Worm (Caenorhabditis elegans) whole organism, mixed stage, embryonic: ENCODE measurements around the gene bath-5.
"Not testable (repeated sequence)": the region's sequence is repeated elsewhere in the genome, so short reads cannot be mapped to it uniquely, and the experiment has no call there.

Experiments
- M03D4.4 ChIP-seq: sonication (generic microtip); optimal IDR thresholded peaks from 2 replicates; lab custom pipeline; 2017; ENCODE audit warnings: mild to moderate bottlenecking, missing genetic modification characterization, missing compliant biosample characterization
- bed-3 ChIP-seq: fragments of 200-800 bp; sonication (Bioruptor generic); optimal IDR thresholded peaks from 3 replicates; lab custom pipeline; 2018; ENCODE audit warnings: mild to moderate bottlenecking, missing genetic modification characterization, moderate library complexity, missing compliant biosample characterization
- blmp-1 ChIP-seq: fragments of 150-350 bp; optimal IDR thresholded peaks from 2 replicates; lab custom pipeline; 2014; ENCODE audit warnings: missing biosample characterization, missing genetic modification characterization
- ceh-39 ChIP-seq: fragments of 150-350 bp; optimal IDR thresholded peaks from 2 replicates; lab custom pipeline; 2014; ENCODE audit warnings: missing biosample characterization, missing genetic modification characterization
- ceh-83 ChIP-seq: fragments of 200-800 bp; sonication (Bioruptor generic); optimal IDR thresholded peaks from 2 replicates; lab custom pipeline; 2018; ENCODE audit warnings: mild to moderate bottlenecking, missing genetic modification characterization, missing compliant biosample characterization
- ces-1 ChIP-seq: fragments of 150-350 bp; optimal IDR thresholded peaks from 2 replicates; lab custom pipeline; 2014; ENCODE audit warnings: missing biosample characterization, missing genetic modification reagents, missing genetic modification characterization
- drap-1 ChIP-seq: fragments of 200-800 bp; sonication (Bioruptor generic); optimal IDR thresholded peaks from 3 replicates; lab custom pipeline; 2018; ENCODE audit warnings: mild to moderate bottlenecking, missing genetic modification characterization, missing compliant biosample characterization
- elt-1 ChIP-seq: sonication (generic microtip); optimal IDR thresholded peaks from 2 replicates; lab custom pipeline; 2017; ENCODE audit warnings: missing genetic modification characterization, mild to moderate bottlenecking, missing compliant biosample characterization, antibody characterized with exemption, moderate library complexity, borderline replicate concordance; ENCODE audit not compliant: insufficient read depth
- elt-3 ChIP-seq: fragments of 150-350 bp; optimal IDR thresholded peaks from 2 replicates; lab custom pipeline; 2014; ENCODE audit warnings: missing biosample characterization, missing genetic modification characterization
- flh-1 ChIP-seq: fragments of 200-800 bp; sonication (Bioruptor generic); optimal IDR thresholded peaks from 2 replicates; lab custom pipeline; 2018; ENCODE audit warnings: mild to moderate bottlenecking, missing genetic modification characterization, moderate library complexity, missing compliant biosample characterization
- ham-2 ChIP-seq: fragments of 200-800 bp; sonication (Bioruptor generic); optimal IDR thresholded peaks from 2 replicates; lab custom pipeline; 2018; ENCODE audit warnings: mild to moderate bottlenecking, missing genetic modification characterization, missing compliant biosample characterization
- hlh-1 ChIP-seq: fragments of 150-350 bp; optimal IDR thresholded peaks from 2 replicates; lab custom pipeline; 2014; ENCODE audit warnings: missing biosample characterization, missing genetic modification reagents, missing genetic modification characterization
- lin-13 ChIP-seq: fragments of 150-350 bp; optimal IDR thresholded peaks from 2 replicates; lab custom pipeline; 2014; ENCODE audit warnings: missing biosample characterization, missing genetic modification characterization
- lin-32 ChIP-seq: fragments of 200-800 bp; sonication (Bioruptor generic); optimal IDR thresholded peaks from 2 replicates; lab custom pipeline; 2018; ENCODE audit warnings: mild to moderate bottlenecking, missing genetic modification characterization, missing compliant biosample characterization
- lsy-2 ChIP-seq: fragments of 150-350 bp; optimal IDR thresholded peaks from 2 replicates; lab custom pipeline; 2014; ENCODE audit warnings: missing biosample characterization, missing genetic modification characterization
- mab-5 ChIP-seq: fragments of 150-350 bp; optimal IDR thresholded peaks from 2 replicates; lab custom pipeline; 2014; ENCODE audit warnings: missing biosample characterization, missing genetic modification characterization
- mls-2 ChIP-seq: sonication (generic microtip); optimal IDR thresholded peaks from 2 replicates; lab custom pipeline; 2016; ENCODE audit warnings: mild to moderate bottlenecking, missing genetic modification characterization, moderate library complexity, missing compliant biosample characterization
- nhr-12 ChIP-seq: fragments of 150-350 bp; optimal IDR thresholded peaks from 2 replicates; lab custom pipeline; 2014; ENCODE audit warnings: missing biosample characterization, missing genetic modification characterization
- nhr-2 ChIP-seq: fragments of 150-350 bp; optimal IDR thresholded peaks from 2 replicates; lab custom pipeline; 2014; ENCODE audit warnings: missing biosample characterization, missing genetic modification characterization
- nhr-237 ChIP-seq: fragments of 150-350 bp; optimal IDR thresholded peaks from 2 replicates; lab custom pipeline; 2014; ENCODE audit warnings: missing biosample characterization, missing genetic modification characterization
- nhr-28 ChIP-seq: fragments of 150-350 bp; optimal IDR thresholded peaks from 2 replicates; lab custom pipeline; 2014; ENCODE audit warnings: missing biosample characterization, missing genetic modification characterization
- sem-2 ChIP-seq: fragments of 200-800 bp; sonication (Bioruptor generic); optimal IDR thresholded peaks from 2 replicates; lab custom pipeline; 2018; ENCODE audit warnings: mild to moderate bottlenecking, missing genetic modification characterization, missing compliant biosample characterization
- snpc-4 ChIP-seq: fragments of 150-350 bp; optimal IDR thresholded peaks from 2 replicates; lab custom pipeline; 2014; ENCODE audit warnings: missing biosample characterization, missing genetic modification characterization
- tbx-8 ChIP-seq: fragments of 200-800 bp; sonication (Bioruptor generic); optimal IDR thresholded peaks from 2 replicates; lab custom pipeline; 2018; ENCODE audit warnings: mild to moderate bottlenecking, missing genetic modification characterization, moderate library complexity, missing compliant biosample characterization
- unc-39 ChIP-seq: fragments of 150-350 bp; optimal IDR thresholded peaks from 2 replicates; lab custom pipeline; 2014; ENCODE audit warnings: missing biosample characterization, missing genetic modification characterization
- unc-62 ChIP-seq: fragments of 150-350 bp; optimal IDR thresholded peaks from 2 replicates; lab custom pipeline; 2014; ENCODE audit warnings: missing biosample characterization, missing genetic modification reagents, missing genetic modification characterization
- zip-8 ChIP-seq: fragments of 150-350 bp; optimal IDR thresholded peaks from 2 replicates; lab custom pipeline; 2014; ENCODE audit warnings: missing biosample characterization, missing genetic modification characterization
- ztf-11 ChIP-seq: fragments of 150-350 bp; optimal IDR thresholded peaks from 2 replicates; lab custom pipeline; 2014; ENCODE audit warnings: missing biosample characterization, missing genetic modification characterization

The bath-5 gene

DNA sequence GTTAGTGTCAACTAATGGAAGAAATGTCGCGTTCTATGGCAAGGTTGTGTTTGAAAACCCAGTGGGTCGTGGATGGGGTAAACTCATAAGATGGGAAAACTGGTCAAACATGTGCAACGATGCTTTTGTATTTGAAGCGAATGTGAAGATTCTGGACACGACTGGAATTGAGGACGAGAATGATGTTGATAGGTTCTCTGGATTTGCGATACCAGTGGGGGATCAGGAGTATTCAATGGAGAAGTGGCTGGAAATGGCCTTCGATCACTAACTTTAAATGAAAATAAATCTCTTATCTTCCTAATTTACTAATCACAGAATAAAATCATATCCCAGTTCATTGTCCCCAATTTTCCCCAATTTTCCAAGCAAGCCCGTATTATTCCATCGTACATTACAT lies 20.6 kb downstream of the bath-5 start:
- TF ChIP-seq blmp-1 (tag; lab: Kevin White, UChicago) (no peak), nhr-12 (no peak), nhr-2 (tag; lab: Kevin White, UChicago) (no peak), unc-62 (GFP tag; lab: Kevin White, UChicago) (no peak), ceh-83 (no peak)

DNA sequence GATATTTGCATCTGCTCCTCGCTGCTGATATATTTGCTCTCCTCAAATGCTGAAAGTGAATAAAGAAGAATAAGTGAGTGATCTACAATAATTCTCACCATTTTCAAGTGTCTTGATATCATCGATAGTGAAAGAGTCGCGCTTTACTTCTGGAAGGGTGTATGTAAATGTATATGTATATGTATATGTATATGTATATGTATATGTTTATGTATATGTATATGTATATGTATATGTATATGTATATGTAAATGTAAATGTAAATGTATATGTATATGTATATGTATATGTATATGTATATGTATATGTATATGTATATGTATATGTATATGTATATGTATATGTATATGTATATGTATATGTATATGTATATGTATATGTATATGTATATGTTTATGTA lies 31.0 kb downstream of the bath-5 start, which contains the start of gene ceh-84:
TSS of gene ceh-84 (minus strand) at position 101 of the 400 bp plus-strand sequence.
- not testable (repeated sequence) for TF ChIP-seq ceh-83; blmp-1 (tag; lab: Kevin White, UChicago); nhr-12
- TF ChIP-seq, all 35 proteins: peak for 0; not testable (repeated sequence) for 35

DNA sequence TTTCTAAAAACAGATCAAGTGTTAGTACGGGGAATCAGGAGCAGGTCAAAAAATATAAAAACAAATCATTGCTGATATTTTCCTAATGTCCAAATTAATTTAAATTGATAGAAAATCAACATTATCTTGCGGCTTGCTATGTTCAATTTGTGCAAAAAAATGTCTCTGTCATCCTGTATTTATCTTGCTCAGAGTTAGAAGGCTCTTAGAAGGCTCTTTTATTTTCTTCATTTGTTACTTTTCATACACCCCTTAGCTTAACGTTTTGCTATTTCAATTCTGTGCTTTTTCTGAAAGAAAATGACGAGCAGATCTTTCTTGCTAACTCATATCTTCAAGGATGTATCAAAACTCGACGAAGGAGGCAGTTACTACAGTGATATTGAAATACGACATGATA lies 33.2 kb downstream of the bath-5 start, which contains the start of gene math-19:
TSS of gene math-19 (plus strand) at position 301 of the 400 bp plus-strand sequence.
- TF ChIP-seq tbx-8; nhr-237 (tag; lab: Kevin White, UChicago); ceh-39 (tag; lab: Kevin White, UChicago): not testable (repeated sequence)

DNA sequence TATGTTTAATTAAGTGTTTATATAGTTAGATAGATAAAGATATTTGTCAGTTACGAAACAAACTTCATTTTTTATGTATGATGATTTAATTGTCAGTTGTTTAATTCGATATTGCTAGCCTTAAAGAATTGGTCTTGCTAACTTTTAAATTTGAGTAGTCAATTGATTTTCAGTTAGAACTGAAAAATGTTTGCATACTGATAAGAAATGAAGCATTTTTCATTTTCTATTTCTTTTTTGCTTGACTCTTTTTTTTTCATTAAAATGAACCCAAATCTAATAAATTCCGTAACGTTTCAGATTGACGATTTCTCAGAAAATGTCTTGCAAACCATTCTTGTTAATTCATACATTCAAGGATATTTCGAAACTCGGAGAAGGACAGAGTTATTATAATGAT lies 35.5 kb downstream of the bath-5 start, which contains the start of gene math-20:
TSS of gene math-20 (plus strand) at position 301 of the 400 bp plus-strand sequence.
- TF ChIP-seq tbx-8 (no peak), nhr-237 (tag; lab: Kevin White, UChicago) (no peak), nhr-2 (tag; lab: Kevin White, UChicago) (no peak), hlh-1 (tag; lab: Kevin White, UChicago) (no peak)

DNA sequence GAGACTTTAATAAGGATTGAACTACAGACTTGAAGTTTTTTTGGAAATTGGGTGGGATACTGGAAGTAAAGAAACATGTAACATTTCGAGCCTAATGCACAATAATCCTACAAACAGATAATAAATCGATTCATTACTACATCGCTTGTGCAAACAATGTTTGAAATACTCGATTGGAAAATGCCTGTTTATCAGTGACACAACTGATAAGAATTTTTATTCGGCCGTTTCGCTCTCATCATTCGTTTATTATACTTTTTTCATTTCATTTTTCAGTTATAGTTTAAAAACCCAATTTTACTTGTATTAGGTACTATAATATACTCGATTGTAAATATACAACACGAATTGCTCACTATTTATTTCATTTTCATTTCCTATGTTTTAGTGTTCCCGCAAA lies 36.0 kb downstream of the bath-5 start:
- TF ChIP-seq elt-3 (tag; lab: Kevin White, UChicago) (no peak), ham-2 (no peak), lsy-2 (tag; lab: Kevin White, UChicago) (no peak), elt-1 (tag; lab: Kevin White, UChicago) (no peak), unc-39 (tag; lab: Kevin White, UChicago) (no peak), sem-2 (GFP tag; lab: Kevin White, UChicago) (no peak), nhr-28 (tag; lab: Kevin White, UChicago) (no peak), mab-5 (tag; lab: Kevin White, UChicago) (no peak), lin-13 (no peak)

DNA sequence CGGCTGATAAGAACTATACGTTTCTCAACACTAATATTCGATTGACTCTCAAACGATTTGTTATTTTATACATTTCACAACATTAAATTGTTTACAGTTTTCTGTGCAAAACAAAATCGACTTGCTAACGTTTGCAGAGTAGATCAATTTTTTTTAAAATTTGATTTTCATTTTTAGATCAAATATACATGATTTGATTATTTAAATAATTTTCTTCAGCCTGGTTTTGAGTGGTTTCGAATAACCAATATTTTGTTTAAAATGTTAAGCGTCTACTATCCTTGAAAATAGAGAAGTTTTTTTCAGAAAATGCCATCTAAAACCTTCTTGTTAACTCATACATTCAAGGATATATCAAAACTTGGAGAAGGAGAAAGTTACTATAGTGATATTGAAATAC lies 38.0 kb downstream of the bath-5 start, which contains the start of gene math-21:
TSS of gene math-21 (plus strand) at position 301 of the 400 bp plus-strand sequence.
- TF ChIP-seq snpc-4 (no peak), hlh-1 (tag; lab: Kevin White, UChicago) (no peak), unc-39 (tag; lab: Kevin White, UChicago) (no peak), nhr-2 (tag; lab: Kevin White, UChicago) (no peak), ceh-83 (no peak), mls-2 (no peak), M03D4.4 (tag; lab: Kevin White, UChicago) (no peak), flh-1 (GFP tag; lab: Kevin White, UChicago) (no peak), zip-8 (tag; lab: Kevin White, UChicago) (no peak), lin-32 (no peak), bed-3 (GFP tag; lab: Kevin White, UChicago) (no peak), nhr-12 (no peak)
- TF ChIP-seq, all 35 proteins: peak for 0

DNA sequence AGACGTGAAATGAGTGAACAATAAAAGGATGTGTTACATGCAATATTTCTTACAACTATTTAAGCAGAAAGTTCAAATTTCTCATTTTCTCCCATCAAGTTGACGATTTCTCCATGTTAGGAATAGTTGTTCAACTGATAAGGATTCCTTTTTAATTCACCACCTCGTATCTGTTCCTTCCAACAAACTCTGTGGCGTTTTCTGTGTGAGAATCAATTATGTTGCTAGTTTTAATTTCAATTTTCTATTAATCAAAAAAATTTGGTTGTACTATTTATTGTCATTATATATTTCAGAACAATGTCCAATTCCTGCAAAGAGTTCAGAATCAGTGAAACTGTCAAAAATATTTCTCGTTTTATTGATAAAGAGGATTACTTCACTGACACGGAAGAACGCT lies 42.7 kb downstream of the bath-5 start, which contains the start of gene math-44:
TSS of gene math-44 (plus strand) at position 301 of the 400 bp plus-strand sequence.
- TF ChIP-seq ces-1 (no peak), sem-2 (GFP tag; lab: Kevin White, UChicago) (no peak), ztf-11 (tag; lab: Kevin White, UChicago) (no peak), ceh-83 (no peak), mab-5 (tag; lab: Kevin White, UChicago) (no peak), drap-1 (no peak), nhr-237 (tag; lab: Kevin White, UChicago) (no peak), elt-3 (tag; lab: Kevin White, UChicago) (no peak), nhr-12 (no peak), zip-8 (tag; lab: Kevin White, UChicago) (no peak), elt-1 (tag; lab: Kevin White, UChicago) (no peak), lsy-2 (tag; lab: Kevin White, UChicago) (no peak), hlh-1 (tag; lab: Kevin White, UChicago) (no peak)
